Fruit fly (Drosophila melanogaster) whole organism, embryonic: ENCODE measurements around the gene Ilp7.

Experiments
- ATbp ChIP-seq: fragments of 200-800 bp; sonication (Bioruptor generic); optimal IDR thresholded peaks from 2 replicates; lab custom pipeline; 2017; ENCODE audit warnings: missing biosample characterization, mild to moderate bottlenecking, missing genetic modification characterization, missing genetic modification reagents
- CG1024 ChIP-seq: fragments of 200-800 bp; sonication (Bioruptor generic); IDR thresholded peaks from 2 replicates; pipeline ENCODE4 v1.3.6; 2022; ENCODE audit warnings: missing biosample characterization, missing genetic modification characterization
- CG10979 ChIP-seq: fragments of 200-800 bp; sonication (Bioruptor generic); optimal IDR thresholded peaks from 2 replicates; lab custom pipeline; 2018; ENCODE audit warnings: missing biosample characterization, mild to moderate bottlenecking, missing genetic modification characterization, moderate library complexity
- CG11093 ChIP-seq: fragments of 200-800 bp; sonication (Bioruptor generic); IDR thresholded peaks from 3 replicates; pipeline ENCODE4 v1.3.6; 2022; ENCODE audit warnings: missing biosample characterization, missing genetic modification characterization
- CG11723 ChIP-seq: fragments of 200-800 bp; sonication (Bioruptor generic); optimal IDR thresholded peaks from 2 replicates; lab custom pipeline; 2017; ENCODE audit warnings: missing biosample characterization, mild to moderate bottlenecking, missing genetic modification characterization
- CG12391 ChIP-seq: fragments of 200-800 bp; sonication (Bioruptor generic); optimal IDR thresholded peaks from 3 replicates; lab custom pipeline; 2018; ENCODE audit warnings: missing biosample characterization, mild to moderate bottlenecking, missing genetic modification characterization, moderate library complexity
- CG13775 ChIP-seq: fragments of 200-800 bp; sonication (Bioruptor generic); optimal IDR thresholded peaks from 3 replicates; lab custom pipeline; 2017; ENCODE audit warnings: missing biosample characterization, mild to moderate bottlenecking, missing genetic modification characterization
- CG15269 ChIP-seq: fragments of 200-800 bp; sonication (Bioruptor generic); optimal IDR thresholded peaks from 2 replicates; lab custom pipeline; 2018; ENCODE audit warnings: missing biosample characterization, mild to moderate bottlenecking, missing genetic modification characterization, moderate library complexity
- CG15601 ChIP-seq: fragments of 200-800 bp; sonication (Bioruptor generic); optimal IDR thresholded peaks from 3 replicates; lab custom pipeline; 2019; ENCODE audit warnings: missing biosample characterization, mild to moderate bottlenecking, missing genetic modification characterization, moderate library complexity
- CG17186 ChIP-seq: fragments of 200-800 bp; sonication (Bioruptor generic); optimal IDR thresholded peaks from 3 replicates; lab custom pipeline; 2017; ENCODE audit warnings: missing biosample characterization, missing genetic modification reagents, missing genetic modification characterization
- CG2129 ChIP-seq: fragments of 200-800 bp; sonication (Bioruptor generic); IDR thresholded peaks from 2 replicates; pipeline ENCODE4 v1.3.6; 2022; ENCODE audit warnings: missing biosample characterization, missing genetic modification characterization; ENCODE audit not compliant: partially characterized antibody
- CG2712 ChIP-seq: fragments of 200-800 bp; optimal IDR thresholded peaks from 3 replicates; lab custom pipeline; 2019; ENCODE audit warnings: missing biosample characterization, mild to moderate bottlenecking, missing genetic modification characterization, moderate library complexity
- CG32767 ChIP-seq: fragments of 200-800 bp; sonication (Bioruptor generic); IDR thresholded peaks from 2 replicates; pipeline ENCODE4 v1.3.6; 2022; ENCODE audit warnings: missing biosample characterization, missing genetic modification characterization
- CG32772 ChIP-seq: fragments of 200-800 bp; sonication (Bioruptor generic); IDR thresholded peaks from 2 replicates; pipeline ENCODE4 v1.3.6; 2022; ENCODE audit warnings: missing biosample characterization, missing genetic modification characterization
- CG3838 ChIP-seq: fragments of 200-800 bp; sonication (Bioruptor generic); optimal IDR thresholded peaks from 3 replicates; lab custom pipeline; 2016; ENCODE audit warnings: missing biosample characterization, missing genetic modification characterization
- CG3995 ChIP-seq: fragments of 200-800 bp; sonication (Bioruptor generic); optimal IDR thresholded peaks from 3 replicates; lab custom pipeline; 2016; ENCODE audit warnings: missing biosample characterization, missing genetic modification characterization
- CG4404 ChIP-seq: fragments of 200-800 bp; sonication (Bioruptor generic); IDR thresholded peaks from 2 replicates; pipeline ENCODE4 v1.3.6; 2022; ENCODE audit warnings: missing biosample characterization, missing genetic modification characterization
- CG4820 ChIP-seq: fragments of 200-800 bp; sonication (Bioruptor generic); optimal IDR thresholded peaks from 3 replicates; lab custom pipeline; 2016; ENCODE audit warnings: missing biosample characterization, missing genetic modification characterization
- CG4854 ChIP-seq: fragments of 200-800 bp; sonication (Bioruptor generic); optimal IDR thresholded peaks from 2 replicates; lab custom pipeline; 2016; ENCODE audit warnings: missing biosample characterization, missing genetic modification characterization, inconsistent platforms
- CG5245 ChIP-seq: fragments of 200-800 bp; sonication (Bioruptor generic); optimal IDR thresholded peaks from 3 replicates; lab custom pipeline; 2016; ENCODE audit warnings: missing biosample characterization, missing genetic modification characterization
- CG6765 ChIP-seq: fragments of 200-800 bp; sonication (Bioruptor generic); optimal IDR thresholded peaks from 3 replicates; lab custom pipeline; 2017; ENCODE audit warnings: missing biosample characterization, mild to moderate bottlenecking, missing genetic modification characterization
- CG7271 ChIP-seq: fragments of 200-800 bp; sonication (Bioruptor generic); optimal IDR thresholded peaks from 2 replicates; lab custom pipeline; 2018; ENCODE audit warnings: missing biosample characterization, mild to moderate bottlenecking, missing genetic modification characterization, moderate library complexity
- CG7839 ChIP-seq: fragments of 200-800 bp; sonication (Bioruptor generic); optimal IDR thresholded peaks from 3 replicates; lab custom pipeline; 2018; ENCODE audit warnings: missing biosample characterization, mild to moderate bottlenecking, missing genetic modification characterization, moderate library complexity
- CG9609 ChIP-seq: fragments of 200-800 bp; sonication (Bioruptor generic); optimal IDR thresholded peaks from 3 replicates; lab custom pipeline; 2016; ENCODE audit warnings: missing biosample characterization, missing genetic modification characterization
- D19A ChIP-seq: fragments of 200-800 bp; optimal IDR thresholded peaks from 3 replicates; lab custom pipeline; 2019; ENCODE audit warnings: missing biosample characterization, mild to moderate bottlenecking, missing genetic modification characterization, moderate library complexity
- Ets97D ChIP-seq: fragments of 200-800 bp; sonication (Bioruptor generic); optimal IDR thresholded peaks from 3 replicates; lab custom pipeline; 2016; ENCODE audit warnings: missing biosample characterization, missing genetic modification characterization
- Hey ChIP-seq: fragments of 200-800 bp; sonication (Bioruptor generic); optimal IDR thresholded peaks from 3 replicates; lab custom pipeline; 2018; ENCODE audit warnings: missing biosample characterization, mild to moderate bottlenecking, missing genetic modification characterization
- HmgD ChIP-seq: fragments of 200-800 bp; sonication (Bioruptor generic); optimal IDR thresholded peaks from 3 replicates; lab custom pipeline; 2016; ENCODE audit warnings: missing biosample characterization, missing genetic modification characterization
- HmgZ ChIP-seq: fragments of 200-800 bp; sonication (Bioruptor generic); optimal IDR thresholded peaks from 2 replicates; lab custom pipeline; 2018; ENCODE audit warnings: missing biosample characterization, mild to moderate bottlenecking, missing genetic modification characterization
- Kr ChIP-seq: fragments of 200-800 bp; sonication (Bioruptor generic); optimal IDR thresholded peaks from 2 replicates; lab custom pipeline; 2017; ENCODE audit warnings: missing biosample characterization, mild to moderate bottlenecking, missing genetic modification characterization
- Meics ChIP-seq: fragments of 200-800 bp; sonication (Bioruptor generic); optimal IDR thresholded peaks from 2 replicates; lab custom pipeline; 2017; ENCODE audit warnings: missing biosample characterization, mild to moderate bottlenecking, missing genetic modification characterization
- NfI ChIP-seq: fragments of 200-800 bp; sonication (Bioruptor generic); optimal IDR thresholded peaks from 3 replicates; lab custom pipeline; 2018; ENCODE audit warnings: missing biosample characterization, mild to moderate bottlenecking, missing genetic modification characterization, moderate library complexity
- Oaz ChIP-seq: fragments of 200-800 bp; sonication (Bioruptor generic); IDR thresholded peaks from 2 replicates; pipeline ENCODE4 v1.3.6; 2022; ENCODE audit warnings: missing biosample characterization, missing genetic modification characterization
- Pdp1 ChIP-seq, 2 experiments: fragments of 200-800 bp; sonication (Bioruptor generic); optimal IDR thresholded peaks; 3 replicates each; lab custom pipeline; 2016; ENCODE audit warnings: missing biosample characterization in 2 of 2, missing genetic modification characterization in 2 of 2, mild to moderate bottlenecking in 1 of 2, moderate library complexity in 1 of 2
- Rfx ChIP-seq: fragments of 200-800 bp; sonication (Bioruptor generic); IDR thresholded peaks from 2 replicates; pipeline ENCODE4 v1.3.6; 2022; ENCODE audit warnings: missing biosample characterization, missing genetic modification characterization
- Sin3A ChIP-seq: fragments of >200 bp; optimal IDR thresholded peaks from 2 replicates; lab custom pipeline; 2018
- Ssrp ChIP-seq: fragments of 200-800 bp; sonication (Bioruptor generic); optimal IDR thresholded peaks from 2 replicates; lab custom pipeline; 2018; ENCODE audit warnings: missing biosample characterization, mild to moderate bottlenecking, missing genetic modification characterization, moderate library complexity
- TFAM ChIP-seq: fragments of 200-800 bp; sonication (Bioruptor generic); optimal IDR thresholded peaks from 2 replicates; lab custom pipeline; 2017; ENCODE audit warnings: missing biosample characterization, missing genetic modification characterization, inconsistent platforms
- ac ChIP-seq: fragments of 200-800 bp; sonication (Bioruptor generic); optimal IDR thresholded peaks from 3 replicates; lab custom pipeline; 2017; ENCODE audit warnings: missing biosample characterization, mild to moderate bottlenecking, missing genetic modification characterization
- br ChIP-seq: fragments of >200 bp; optimal IDR thresholded peaks from 2 replicates; lab custom pipeline; 2017
- chinmo ChIP-seq: fragments of 200-800 bp; sonication (Bioruptor generic); IDR thresholded peaks from 4 replicates; pipeline ENCODE4 v1.3.6; 2022; ENCODE audit warnings: missing biosample characterization, missing genetic modification characterization; ENCODE audit not compliant: partially characterized antibody
- ham ChIP-seq: fragments of 200-800 bp; sonication (Bioruptor generic); IDR thresholded peaks from 2 replicates; pipeline ENCODE4 v1.3.6; 2022; ENCODE audit warnings: missing biosample characterization, missing genetic modification characterization
- insv ChIP-seq, 2 experiments: fragments of 200-800 bp; sonication (Bioruptor generic); optimal IDR thresholded peaks; 3 replicates each; lab custom pipeline; 2016 to 2018; ENCODE audit warnings: missing biosample characterization in 2 of 2, missing genetic modification characterization in 2 of 2
- pb ChIP-seq: fragments of 200-800 bp; sonication (Bioruptor generic); optimal IDR thresholded peaks from 3 replicates; lab custom pipeline; 2016; ENCODE audit warnings: missing biosample characterization, missing genetic modification characterization
- ro ChIP-seq: fragments of 200-800 bp; sonication (Bioruptor generic); IDR thresholded peaks from 2 replicates; pipeline ENCODE4 v1.3.6; 2022; ENCODE audit warnings: missing biosample characterization, missing genetic modification characterization
- sens-2 ChIP-seq: fragments of 200-800 bp; sonication (Bioruptor generic); IDR thresholded peaks from 2 replicates; pipeline ENCODE4 v1.3.6; 2022; ENCODE audit warnings: missing biosample characterization, missing genetic modification characterization
- slp2 ChIP-seq: fragments of 200-800 bp; sonication (Bioruptor generic); optimal IDR thresholded peaks from 2 replicates; lab custom pipeline; 2016; ENCODE audit warnings: missing biosample characterization, missing genetic modification characterization
- yki ChIP-seq: fragments of >200 bp; optimal IDR thresholded peaks from 3 replicates; lab custom pipeline; 2018

Ilp7 gene

dm6 chrX:3691623-3692553 is 24.5 kb downstream of the Ilp7 start (continued):
- TF ChIP-seq Pdp1 (GFP tag; optimal IDR thresholded peaks at IDR 0.05; lab: Kevin White, UChicago) (peak; percentile 72 to 77), CG11723 (GFP tag; lab: Kevin White, UChicago) (peak; percentile 74), Kr (peak; percentile 35), CG3838 (GFP tag; lab: Kevin White, UChicago) (no peak), HmgZ (tag; lab: Kevin White, UChicago) (peak; percentile 69), CG2129 (GFP tag; lab: Robert Waterston, UW) (no peak), CG12391 (tag; lab: Kevin White, UChicago) (peak; percentile 79), br (lab: Kevin White, UChicago) (no peak), Hey (tag; lab: Kevin White, UChicago) (no peak), CG2712 (tag; lab: Kevin White, UChicago) (peak; percentile 86), ro (GFP tag; lab: Robert Waterston, UW) (no peak), Ssrp (tag; lab: Kevin White, UChicago) (peak; percentile 70), CG15601 (tag; lab: Kevin White, UChicago) (peak; percentile 63), pb (GFP tag; lab: Kevin White, UChicago) (peak; percentile 57), ac (GFP tag; lab: Kevin White, UChicago) (peak; percentile 48), CG9609 (peak; percentile 74), HmgD (GFP tag; lab: Kevin White, UChicago) (no peak), CG4854 (GFP tag; lab: Kevin White, UChicago) (peak; percentile 62), CG1024 (peak; percentile 54), CG15269 (peak; percentile 79), sens-2 (GFP tag; lab: Robert Waterston, UW) (peak; percentile 60), CG4404 (peak; percentile 70), Ets97D (GFP tag; lab: Kevin White, UChicago) (peak; percentile 25), Rfx (GFP tag; lab: Robert Waterston, UW) (peak; percentile 76), CG32767 (GFP tag; lab: Robert Waterston, UW) (0 out of 2 replicates have a peak, but pooled peaks have one; percentile 44), CG10979 (peak; percentile 79), CG17186 (GFP tag; lab: Kevin White, UChicago) (peak; percentile 27), chinmo (GFP tag; lab: Robert Waterston, UW) (0 out of 4 replicates have a peak, but pooled peaks have one; percentile 9), CG3995 (GFP tag; lab: Kevin White, UChicago) (no peak), Meics (peak; percentile 78), CG11093 (GFP tag; lab: Robert Waterston, UW) (peak; percentile 75; the same call in 2 of the 3 replicates), CG5245 (GFP tag; lab: Kevin White, UChicago) (peak; percentile 68), D19A (tag; lab: Kevin White, UChicago) (peak; percentile 72), CG32772 (GFP tag; lab: Robert Waterston, UW) (peak; percentile 84), yki (no peak)

- TF ChIP-seq ATbp (peak; percentile 57), CG7271 (tag; lab: Kevin White, UChicago) (no peak), HmgZ (tag; lab: Kevin White, UChicago) (peak; percentile 11), CG7839 (peak; percentile 74), CG13775 (peak; percentile 44), slp2 (peak; percentile 31), CG4820 (GFP tag; lab: Kevin White, UChicago) (peak; percentile 58), sens-2 (GFP tag; lab: Robert Waterston, UW) (no peak), CG6765 (no peak), pb (GFP tag; lab: Kevin White, UChicago) (no peak), Oaz (GFP tag; lab: Robert Waterston, UW) (peak; percentile 36; the same call in 1 of the 2 replicates), NfI (GFP tag; lab: Kevin White, UChicago) (peak; percentile 51), ham (GFP tag; lab: Robert Waterston, UW) (no peak), Sin3A (lab: Kevin White, UChicago) (no peak), insv (GFP tag; optimal IDR thresholded peaks at IDR 0.05; lab: Kevin White, UChicago) (no peak), TFAM (GFP tag; lab: Kevin White, UChicago) (no peak)
Measured at dm6 chrX:3693989-3694769, 26.8 kb downstream of the Ilp7 start.
